Fruit fly (Drosophila melanogaster) whole organism, embryonic: ENCODE data around the gene idc.

Experiments used
- Asciz ChIP-seq: fragments of 200-800 bp; sonication (Bioruptor generic); optimal IDR thresholded peaks from 2 replicates; lab custom pipeline; 2017; ENCODE audit warnings: missing biosample characterization, mild to moderate bottlenecking, missing genetic modification characterization, missing genetic modification reagents
- CG10462 ChIP-seq: fragments of 200-800 bp; sonication (Bioruptor generic); optimal IDR thresholded peaks from 2 replicates; lab custom pipeline; 2016; ENCODE audit warnings: missing biosample characterization, missing genetic modification characterization
- CG11093 ChIP-seq: fragments of 200-800 bp; sonication (Bioruptor generic); IDR thresholded peaks from 3 replicates; pipeline ENCODE4 v1.3.6; 2022; ENCODE audit warnings: missing biosample characterization, missing genetic modification characterization
- CG11560 ChIP-seq: fragments of 200-800 bp; sonication (Bioruptor generic); IDR thresholded peaks from 3 replicates; pipeline ENCODE4 v1.3.6; 2022; ENCODE audit warnings: missing biosample characterization, missing genetic modification characterization
- CG1233 ChIP-seq: fragments of 200-800 bp; sonication (Bioruptor generic); optimal IDR thresholded peaks from 4 replicates; lab custom pipeline; 2018; ENCODE audit warnings: missing biosample characterization, mild to moderate bottlenecking, missing genetic modification characterization
- CG13287 ChIP-seq: fragments of 200-800 bp; sonication (Bioruptor generic); IDR thresholded peaks from 2 replicates; pipeline ENCODE4 v1.3.6; 2022; ENCODE audit warnings: missing biosample characterization, missing genetic modification characterization; ENCODE audit not compliant: partially characterized antibody
- CG14014 ChIP-seq: fragments of 200-800 bp; sonication (Bioruptor generic); IDR thresholded peaks from 2 replicates; pipeline ENCODE4 v1.3.6; 2022; ENCODE audit warnings: missing biosample characterization, missing genetic modification characterization
- CG1529 ChIP-seq: fragments of 200-800 bp; sonication (Bioruptor generic); optimal IDR thresholded peaks from 3 replicates; lab custom pipeline; 2018; ENCODE audit warnings: missing biosample characterization, missing genetic modification characterization
- CG15479 ChIP-seq: fragments of 200-800 bp; sonication (Bioruptor generic); optimal IDR thresholded peaks from 3 replicates; lab custom pipeline; 2019; ENCODE audit warnings: missing biosample characterization, mild to moderate bottlenecking, missing genetic modification characterization, moderate library complexity
- CG17328 ChIP-seq: fragments of 200-800 bp; sonication (Bioruptor generic); IDR thresholded peaks from 2 replicates; pipeline ENCODE4 v1.3.6; 2022; ENCODE audit warnings: missing biosample characterization, missing genetic modification characterization
- CG18764 ChIP-seq: fragments of 200-800 bp; sonication (Bioruptor generic); optimal IDR thresholded peaks from 3 replicates; lab custom pipeline; 2016; ENCODE audit warnings: missing biosample characterization, missing genetic modification characterization
- CG2678 ChIP-seq: fragments of 200-800 bp; sonication (Bioruptor generic); optimal IDR thresholded peaks from 3 replicates; lab custom pipeline; 2019; ENCODE audit warnings: missing biosample characterization, mild to moderate bottlenecking, missing genetic modification characterization, moderate library complexity
- CG2712 ChIP-seq: fragments of 200-800 bp; optimal IDR thresholded peaks from 3 replicates; lab custom pipeline; 2019; ENCODE audit warnings: missing biosample characterization, mild to moderate bottlenecking, missing genetic modification characterization, moderate library complexity
- CG31365 ChIP-seq: fragments of 200-800 bp; sonication (Bioruptor generic); optimal IDR thresholded peaks from 2 replicates; lab custom pipeline; 2018; ENCODE audit warnings: missing biosample characterization, mild to moderate bottlenecking, missing genetic modification characterization
- CG32532 ChIP-seq: fragments of 200-800 bp; sonication (Bioruptor generic); IDR thresholded peaks from 2 replicates; pipeline ENCODE4 v1.3.6; 2022; ENCODE audit warnings: missing biosample characterization, missing genetic modification characterization
- CG4404 ChIP-seq: fragments of 200-800 bp; sonication (Bioruptor generic); IDR thresholded peaks from 2 replicates; pipeline ENCODE4 v1.3.6; 2022; ENCODE audit warnings: missing biosample characterization, missing genetic modification characterization
- CG4730 ChIP-seq: fragments of 200-800 bp; sonication (Bioruptor generic); IDR thresholded peaks from 2 replicates; pipeline ENCODE4 v1.3.6; 2022; ENCODE audit warnings: missing biosample characterization, missing genetic modification characterization
- CG7928 ChIP-seq: fragments of 200-800 bp; sonication (Bioruptor generic); optimal IDR thresholded peaks from 2 replicates; lab custom pipeline; 2017; ENCODE audit warnings: missing biosample characterization, mild to moderate bottlenecking, missing genetic modification characterization
- CG7963 ChIP-seq: fragments of 200-800 bp; sonication (Bioruptor generic); IDR thresholded peaks from 3 replicates; pipeline ENCODE4 v1.3.6; 2022; ENCODE audit warnings: missing biosample characterization, missing genetic modification characterization; ENCODE audit not compliant: partially characterized antibody
- CG8290 ChIP-seq, 3 experiments: fragments of 200-800 bp; sonication (Bioruptor generic); optimal IDR thresholded peaks; 2 replicates each; lab custom pipeline; 2016 to 2019; ENCODE audit warnings: missing biosample characterization in 3 of 3, missing genetic modification characterization in 3 of 3, mild to moderate bottlenecking in 2 of 3, moderate library complexity in 1 of 3
- CG8359 ChIP-seq: fragments of 200-800 bp; sonication (Bioruptor generic); optimal IDR thresholded peaks from 2 replicates; lab custom pipeline; 2017; ENCODE audit warnings: missing biosample characterization, mild to moderate bottlenecking, missing genetic modification characterization, borderline replicate concordance
- CoRest ChIP-seq: fragments of 200-800 bp; sonication (Bioruptor generic); optimal IDR thresholded peaks from 3 replicates; lab custom pipeline; 2018; ENCODE audit warnings: missing biosample characterization, mild to moderate bottlenecking, missing genetic modification characterization, moderate library complexity
- Dad ChIP-seq: fragments of 200-800 bp; sonication (Bioruptor generic); optimal IDR thresholded peaks from 3 replicates; lab custom pipeline; 2016; ENCODE audit warnings: missing biosample characterization, missing genetic modification characterization
- Dek ChIP-seq: fragments of 200-800 bp; sonication (Bioruptor generic); optimal IDR thresholded peaks from 3 replicates; lab custom pipeline; 2019; ENCODE audit warnings: missing biosample characterization, mild to moderate bottlenecking, missing genetic modification characterization, moderate library complexity
- Dip2 ChIP-seq: fragments of 200-800 bp; sonication (Bioruptor generic); IDR thresholded peaks from 2 replicates; pipeline ENCODE4 v1.3.6; 2022; ENCODE audit warnings: missing biosample characterization, missing genetic modification characterization
- Hmr ChIP-seq: fragments of 200-800 bp; sonication (Bioruptor generic); optimal IDR thresholded peaks from 3 replicates; lab custom pipeline; 2017; ENCODE audit warnings: mild to moderate bottlenecking, missing biosample characterization, missing genetic modification reagents, missing genetic modification characterization
- Hr78 ChIP-seq, 2 experiments: fragments of 200-800 bp in 1 of 2; fragments of >200 bp in 1 of 2; sonication (Bioruptor generic) in 1 of 2; optimal IDR thresholded peaks; 2 replicates each; lab custom pipeline; 2017 to 2019; ENCODE audit warnings: missing biosample characterization in 2 of 2, missing genetic modification characterization in 2 of 2, mild to moderate bottlenecking in 1 of 2, moderate library complexity in 1 of 2
- MTF-1 ChIP-seq: fragments of 200-800 bp; sonication (Bioruptor generic); optimal IDR thresholded peaks from 2 replicates; lab custom pipeline; 2018; ENCODE audit warnings: missing biosample characterization, mild to moderate bottlenecking, missing genetic modification characterization, borderline replicate concordance
- Nf-YB ChIP-seq: fragments of 200-800 bp; sonication (Bioruptor generic); optimal IDR thresholded peaks from 3 replicates; lab custom pipeline; 2019; ENCODE audit warnings: missing biosample characterization, mild to moderate bottlenecking, missing genetic modification characterization, moderate library complexity
- NfI ChIP-seq: fragments of 200-800 bp; sonication (Bioruptor generic); optimal IDR thresholded peaks from 3 replicates; lab custom pipeline; 2018; ENCODE audit warnings: missing biosample characterization, mild to moderate bottlenecking, missing genetic modification characterization, moderate library complexity
- Oaz ChIP-seq: fragments of 200-800 bp; sonication (Bioruptor generic); IDR thresholded peaks from 2 replicates; pipeline ENCODE4 v1.3.6; 2022; ENCODE audit warnings: missing biosample characterization, missing genetic modification characterization
- Rx ChIP-seq: fragments of 200-800 bp; sonication (Bioruptor generic); IDR thresholded peaks from 2 replicates; pipeline ENCODE4 v1.3.6; 2022; ENCODE audit warnings: missing biosample characterization, missing genetic modification characterization
- Sin3A ChIP-seq: fragments of >200 bp; optimal IDR thresholded peaks from 2 replicates; lab custom pipeline; 2018
- Sox100B ChIP-seq: fragments of 200-800 bp; sonication (Bioruptor generic); optimal IDR thresholded peaks from 3 replicates; lab custom pipeline; 2018; ENCODE audit warnings: missing biosample characterization, mild to moderate bottlenecking, missing genetic modification characterization
- Sry-β ChIP-seq: fragments of 200-800 bp; sonication (Bioruptor generic); optimal IDR thresholded peaks from 2 replicates; lab custom pipeline; 2018; ENCODE audit warnings: missing biosample characterization, mild to moderate bottlenecking, missing genetic modification characterization, moderate library complexity
- ac ChIP-seq: fragments of 200-800 bp; sonication (Bioruptor generic); optimal IDR thresholded peaks from 3 replicates; lab custom pipeline; 2017; ENCODE audit warnings: missing biosample characterization, mild to moderate bottlenecking, missing genetic modification characterization
- ato ChIP-seq: fragments of 200-800 bp; sonication (Bioruptor generic); IDR thresholded peaks from 2 replicates; pipeline ENCODE4 v1.3.6; 2022; ENCODE audit warnings: missing biosample characterization, missing genetic modification characterization; ENCODE audit not compliant: partially characterized antibody
- bsh ChIP-seq, 2 experiments: fragments of 200-800 bp; sonication (Bioruptor generic); optimal IDR thresholded peaks; 2 replicates each; lab custom pipeline; 2017 to 2018; ENCODE audit warnings: mild to moderate bottlenecking in 2 of 2, missing biosample characterization in 2 of 2, missing genetic modification characterization in 2 of 2, moderate library complexity in 1 of 2
- cg ChIP-seq: fragments of 200-800 bp; sonication (Bioruptor generic); optimal IDR thresholded peaks from 3 replicates; lab custom pipeline; 2019; ENCODE audit warnings: missing biosample characterization, mild to moderate bottlenecking, missing genetic modification characterization, moderate library complexity
- fru ChIP-seq: fragments of >200 bp; optimal IDR thresholded peaks from 2 replicates; lab custom pipeline; 2017
- gcm2 ChIP-seq: fragments of 200-800 bp; sonication (Bioruptor generic); optimal IDR thresholded peaks from 2 replicates; lab custom pipeline; 2016; ENCODE audit warnings: missing biosample characterization, missing genetic modification characterization
- lola ChIP-seq, 3 experiments: fragments of >200 bp in 2 of 3; fragments of 200-800 bp in 1 of 3; sonication (Bioruptor generic) in 1 of 3; optimal IDR thresholded peaks; 2 replicates each; lab custom pipeline; 2017 to 2019; ENCODE audit warnings: missing biosample characterization in 3 of 3, missing genetic modification characterization in 3 of 3, mild to moderate bottlenecking in 1 of 3, moderate library complexity in 1 of 3
- oc ChIP-seq: fragments of 200-800 bp; sonication (Bioruptor generic); optimal IDR thresholded peaks from 2 replicates; lab custom pipeline; 2018; ENCODE audit warnings: missing biosample characterization, mild to moderate bottlenecking, missing genetic modification characterization, moderate library complexity
- odd ChIP-seq: fragments of 200-800 bp; sonication (Bioruptor generic); optimal IDR thresholded peaks from 2 replicates; lab custom pipeline; 2017; ENCODE audit warnings: missing biosample characterization, mild to moderate bottlenecking, missing genetic modification characterization
- pb ChIP-seq: fragments of 200-800 bp; sonication (Bioruptor generic); optimal IDR thresholded peaks from 3 replicates; lab custom pipeline; 2016; ENCODE audit warnings: missing biosample characterization, missing genetic modification characterization
- schlank ChIP-seq: fragments of 200-800 bp; sonication (Bioruptor generic); optimal IDR thresholded peaks from 2 replicates; lab custom pipeline; 2018; ENCODE audit warnings: missing biosample characterization, mild to moderate bottlenecking, missing genetic modification characterization
- tap ChIP-seq: fragments of 200-800 bp; optimal IDR thresholded peaks from 3 replicates; lab custom pipeline; 2019; ENCODE audit warnings: missing biosample characterization, mild to moderate bottlenecking, missing genetic modification characterization, moderate library complexity
- tup ChIP-seq: fragments of 200-800 bp; sonication (Bioruptor generic); optimal IDR thresholded peaks from 2 replicates; lab custom pipeline; 2016; ENCODE audit warnings: missing biosample characterization, mild to moderate bottlenecking, missing genetic modification characterization, moderate library complexity
- z ChIP-seq: fragments of 200-800 bp; sonication (Bioruptor generic); IDR thresholded peaks from 3 replicates; pipeline ENCODE4 v1.3.6; 2022; ENCODE audit warnings: missing biosample characterization, missing genetic modification characterization

idc gene

DNA sequence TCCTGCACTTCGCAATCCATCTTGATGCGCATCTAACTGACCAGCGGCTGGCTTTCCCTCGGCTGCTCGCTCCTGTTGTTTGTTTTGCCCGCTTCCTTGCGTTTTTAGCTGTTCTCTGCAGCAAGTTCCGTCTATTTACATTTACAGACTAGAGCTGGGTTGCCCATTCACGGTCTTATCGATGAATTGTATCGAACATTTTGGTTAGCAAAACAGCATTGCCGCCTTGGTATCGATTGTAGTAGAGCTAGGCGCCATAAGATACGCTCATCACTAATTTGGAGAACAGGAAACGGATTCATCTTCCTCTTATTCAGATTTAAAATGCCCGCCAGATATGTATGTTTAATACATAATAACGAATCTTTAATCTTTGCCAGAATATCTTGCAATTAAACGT lies 4.3 kb downstream of the idc start, which contains the start of gene Regnase-1 (continued):
- TF ChIP-seq Rx (peak; percentile 84), CG32532 (GFP tag; lab: Robert Waterston, UW) (peak; percentile 93), CG8290 (GFP tag; optimal IDR thresholded peaks at IDR 0.05; lab: Kevin White, UChicago) (peak; percentile 91), CG8290 (tag; optimal IDR thresholded peaks at IDR 0.05; lab: Kevin White, UChicago) (peak; percentile 87 to 97), CG10462 (GFP tag; lab: Kevin White, UChicago) (peak; percentile 62), Nf-YB (peak; percentile 78), cg (GFP tag; lab: Kevin White, UChicago) (no peak), CoRest (tag; lab: Kevin White, UChicago) (peak; percentile 93), ac (GFP tag; lab: Kevin White, UChicago) (peak; percentile 77), Sox100B (peak; percentile 92), Dad (GFP tag; lab: Kevin White, UChicago) (peak; percentile 92), pb (GFP tag; lab: Kevin White, UChicago) (peak; percentile 89), bsh (GFP tag; optimal IDR thresholded peaks at IDR 0.05; lab: Kevin White, UChicago) (peak in 1 of 2 experiments; percentile 90), fru (lab: Kevin White, UChicago) (no peak), CG18764 (GFP tag; lab: Kevin White, UChicago) (peak; percentile 89), CG1233 (GFP tag; lab: Kevin White, UChicago) (peak; percentile 96), tup (peak; percentile 64), z (GFP tag; lab: Robert Waterston, UW) (peak; percentile 57; the same call in 1 of the 3 replicates), CG13287 (GFP tag; lab: Robert Waterston, UW) (peak; percentile 98), CG1529 (peak; percentile 90), CG17328 (GFP tag; lab: Robert Waterston, UW) (peak; percentile 95), lola (GFP tag; optimal IDR thresholded peaks at IDR 0.05; lab: Kevin White, UChicago) (peak in 1 of 3 experiments; percentile 67), Hr78 (GFP tag; optimal IDR thresholded peaks at IDR 0.05; lab: Kevin White, UChicago) (no peak), CG11560 (tag; lab: Robert Waterston, UW) (no peak), tap (tag; lab: Kevin White, UChicago) (peak; percentile 87), MTF-1 (GFP tag; lab: Kevin White, UChicago) (peak; percentile 97), CG11093 (GFP tag; lab: Robert Waterston, UW) (no peak; the same call in 2 of the 3 replicates), oc (tag; lab: Kevin White, UChicago) (peak; percentile 84), CG14014 (peak; percentile 87; the same call in 1 of the 2 replicates), Hmr (GFP tag; lab: Kevin White, UChicago) (peak; percentile 97), ato (GFP tag; lab: Robert Waterston, UW) (peak; percentile 96), odd (peak; percentile 95), Dek (tag; lab: Kevin White, UChicago) (peak; percentile 80), gcm2 (GFP tag; lab: Kevin White, UChicago) (peak; percentile 74), Asciz (GFP tag; lab: Kevin White, UChicago) (peak; percentile 95), Dip2 (GFP tag; lab: Robert Waterston, UW) (no peak), schlank (tag; lab: Kevin White, UChicago) (peak; percentile 91), CG2712 (tag; lab: Kevin White, UChicago) (peak; percentile 90), CG31365 (tag; lab: Kevin White, UChicago) (peak; percentile 86), NfI (GFP tag; lab: Kevin White, UChicago) (peak; percentile 97), Sin3A (peak; percentile 51), CG8359 (peak; percentile 86), CG4404 (GFP tag; lab: Robert Waterston, UW) (peak; percentile 51; the same call in 1 of the 2 replicates), Oaz (GFP tag; lab: Robert Waterston, UW) (peak; percentile 78), CG2678 (tag; lab: Kevin White, UChicago) (peak; percentile 82), CG15479 (GFP tag; lab: Kevin White, UChicago) (peak; percentile 59), CG7928 (GFP tag; lab: Kevin White, UChicago) (peak; percentile 67), CG4730 (GFP tag; lab: Robert Waterston, UW) (peak; percentile 73), Sry-β (GFP tag; lab: Kevin White, UChicago) (peak; percentile 74), CG7963 (GFP tag; lab: Robert Waterston, UW) (peak; percentile 95)
